Worm (Caenorhabditis elegans): ENCODE measurements around the gene C10G8.2.

DNA sequence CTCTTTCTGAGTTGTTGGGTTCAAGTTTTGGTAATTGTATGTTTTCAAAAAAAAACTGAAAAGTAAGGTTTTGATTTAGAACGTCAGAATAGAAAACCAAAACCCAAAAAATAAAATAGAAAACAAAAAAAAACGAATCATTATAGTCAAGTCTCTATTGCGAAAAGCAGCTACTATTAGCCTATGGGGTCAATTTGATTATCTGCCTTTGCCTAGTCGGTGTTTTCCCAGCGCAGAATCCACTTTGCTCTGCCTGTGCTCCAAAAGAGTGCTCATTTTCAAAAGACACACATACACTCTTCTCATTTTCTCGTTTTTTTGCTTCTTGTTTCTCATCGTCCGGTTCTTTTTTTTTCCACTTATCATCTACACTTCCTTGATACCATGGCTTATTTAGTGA, 25.5 kb upstream of the C10G8.2 start:
- TF ChIP-seq ceh-16 (tag; optimal IDR thresholded peaks at IDR 0.05) = no peak
- no peak for TF ChIP-seq pha-4 (tag; optimal IDR thresholded peaks at IDR 0.05)
- no peak for TF ChIP-seq elt-3 (tag; optimal IDR thresholded peaks at IDR 0.05)
- no peak for TF ChIP-seq nhr-23 (tag; optimal IDR thresholded peaks at IDR 0.05)
- no peak for TF ChIP-seq pqm-1 (tag; optimal IDR thresholded peaks at IDR 0.05)
- no peak for TF ChIP-seq elt-2 (tag; optimal IDR thresholded peaks at IDR 0.05)
- TF ChIP-seq nhr-11 (tag; optimal IDR thresholded peaks at IDR 0.05) = no peak
- TF ChIP-seq skn-1 (tag; optimal IDR thresholded peaks at IDR 0.05) = no peak
- no peak for TF ChIP-seq nhr-76 (tag; optimal IDR thresholded peaks at IDR 0.05)
- no peak for TF ChIP-seq aly-2 (tag; optimal IDR thresholded peaks at IDR 0.05)
- TF ChIP-seq unc-62 (GFP tag; optimal IDR thresholded peaks at IDR 0.05) = no peak
- no peak for TF ChIP-seq fos-1 (tag; optimal IDR thresholded peaks at IDR 0.05)
- no peak for TF ChIP-seq zag-1 (tag; optimal IDR thresholded peaks at IDR 0.05)
- TF ChIP-seq fkh-10 (GFP tag; optimal IDR thresholded peaks at IDR 0.05) = no peak

Measured in whole organism, L3 larva.